Worm (Caenorhabditis elegans) whole organism, late embryonic: Measurements from ENCODE around the gene F18E9.4.
A peak's percentile ranks its signal among the peaks of the same experiment; 100 is the strongest.
"Not testable (repeated sequence)": the region's sequence is repeated elsewhere in the genome, so short reads cannot be mapped to it uniquely, and the experiment has no call there.

Experiments
- C08G9.2 ChIP-seq: sonication (generic microtip); optimal IDR thresholded peaks from 2 replicates; lab custom pipeline; 2016; ENCODE audit warnings: mild to moderate bottlenecking, missing genetic modification characterization, moderate library complexity, missing compliant biosample characterization
- C38D4.7 ChIP-seq: fragments of 200-800 bp; sonication (Bioruptor generic); optimal IDR thresholded peaks from 2 replicates; lab custom pipeline; 2018; ENCODE audit warnings: mild to moderate bottlenecking, missing genetic modification characterization, moderate library complexity, missing compliant biosample characterization
- F13H6.1 ChIP-seq: sonication (generic microtip); optimal IDR thresholded peaks from 2 replicates; lab custom pipeline; 2016; ENCODE audit warnings: missing genetic modification characterization, missing compliant biosample characterization
- K09A11.1 ChIP-seq: sonication (generic microtip); optimal IDR thresholded peaks from 2 replicates; lab custom pipeline; 2017; ENCODE audit warnings: antibody characterized with exemption, mild to moderate bottlenecking, missing genetic modification characterization, missing compliant biosample characterization; ENCODE audit not compliant: insufficient read depth
- T23F11.4 ChIP-seq: fragments of 200-800 bp; sonication (Bioruptor generic); optimal IDR thresholded peaks from 2 replicates; lab custom pipeline; 2018; ENCODE audit warnings: mild to moderate bottlenecking, missing genetic modification characterization, missing compliant biosample characterization
- Y22D7AL.16 ChIP-seq: sonication (generic microtip); optimal IDR thresholded peaks from 2 replicates; lab custom pipeline; 2016; ENCODE audit warnings: missing genetic modification characterization, missing compliant biosample characterization
- ama-1 ChIP-seq: fragments of 150-350 bp; optimal IDR thresholded peaks from 2 replicates; lab custom pipeline; 2014
- ceh-14 ChIP-seq: sonication (generic microtip); optimal IDR thresholded peaks from 2 replicates; lab custom pipeline; 2016; ENCODE audit warnings: missing genotype, missing genetic modification characterization, missing compliant biosample characterization
- ceh-18 ChIP-seq: sonication (generic microtip); optimal IDR thresholded peaks from 2 replicates; lab custom pipeline; 2016; ENCODE audit warnings: missing genetic modification characterization, missing compliant biosample characterization
- ceh-2 ChIP-seq: sonication (generic microtip); optimal IDR thresholded peaks from 2 replicates; lab custom pipeline; 2016; ENCODE audit warnings: missing genotype, missing genetic modification characterization, missing compliant biosample characterization
- ceh-30 ChIP-seq: fragments of 150-350 bp; optimal IDR thresholded peaks from 2 replicates; lab custom pipeline; 2014; ENCODE audit warnings: missing biosample characterization, missing genetic modification characterization
- ceh-31 ChIP-seq: sonication (generic microtip); optimal IDR thresholded peaks from 2 replicates; lab custom pipeline; 2016; ENCODE audit warnings: missing genetic modification characterization, missing compliant biosample characterization
- ceh-34 ChIP-seq: sonication (generic microtip); optimal IDR thresholded peaks from 2 replicates; lab custom pipeline; 2016; ENCODE audit warnings: mild to moderate bottlenecking, missing genetic modification characterization, missing compliant biosample characterization
- ceh-6 ChIP-seq: fragments of 200-800 bp; sonication (Bioruptor generic); optimal IDR thresholded peaks from 2 replicates; lab custom pipeline; 2018; ENCODE audit warnings: mild to moderate bottlenecking, missing genetic modification characterization, missing compliant biosample characterization
- dmd-4 ChIP-seq: sonication (generic microtip); optimal IDR thresholded peaks from 2 replicates; lab custom pipeline; 2016; ENCODE audit warnings: borderline replicate concordance, missing genetic modification characterization, missing compliant biosample characterization
- fax-1 ChIP-seq: sonication (generic microtip); optimal IDR thresholded peaks from 2 replicates; lab custom pipeline; 2016; ENCODE audit warnings: missing genotype, missing genetic modification characterization, missing compliant biosample characterization
- hlh-13 ChIP-seq: fragments of 200-800 bp; sonication (Bioruptor generic); optimal IDR thresholded peaks from 2 replicates; lab custom pipeline; 2018; ENCODE audit warnings: mild to moderate bottlenecking, missing genetic modification characterization, missing compliant biosample characterization
- hlh-15 ChIP-seq: sonication (generic microtip); optimal IDR thresholded peaks from 2 replicates; lab custom pipeline; 2016; ENCODE audit warnings: missing genetic modification characterization, missing compliant biosample characterization
- hlh-30 ChIP-seq: sonication (generic microtip); optimal IDR thresholded peaks from 2 replicates; lab custom pipeline; 2017; ENCODE audit warnings: antibody characterized with exemption, missing genetic modification characterization, missing compliant biosample characterization; ENCODE audit not compliant: insufficient read depth
- hlh-8 ChIP-seq: sonication (generic microtip); optimal IDR thresholded peaks from 2 replicates; lab custom pipeline; 2016; ENCODE audit warnings: missing genotype, missing genetic modification characterization, missing compliant biosample characterization
- mec-3 ChIP-seq: sonication (generic microtip); optimal IDR thresholded peaks from 2 replicates; lab custom pipeline; 2016; ENCODE audit warnings: borderline replicate concordance, missing genetic modification characterization, missing compliant biosample characterization
- nhr-11 ChIP-seq: fragments of 150-350 bp; optimal IDR thresholded peaks from 2 replicates; lab custom pipeline; 2014; ENCODE audit warnings: missing biosample characterization, missing genetic modification characterization
- nhr-232 ChIP-seq: sonication (generic microtip); optimal IDR thresholded peaks from 2 replicates; lab custom pipeline; 2016; ENCODE audit warnings: missing genetic modification characterization, missing compliant biosample characterization
- npax-4 ChIP-seq: sonication (generic microtip); optimal IDR thresholded peaks from 2 replicates; lab custom pipeline; 2016; ENCODE audit warnings: missing genetic modification characterization, missing compliant biosample characterization
- odd-2 ChIP-seq: sonication (generic microtip); optimal IDR thresholded peaks from 2 replicates; lab custom pipeline; 2017; ENCODE audit warnings: antibody characterized with exemption, mild to moderate bottlenecking, missing genetic modification characterization, missing compliant biosample characterization
- pax-1 ChIP-seq: fragments of 150-350 bp; optimal IDR thresholded peaks from 2 replicates; lab custom pipeline; 2014; ENCODE audit warnings: missing biosample characterization, missing genetic modification characterization
- pha-2 ChIP-seq: sonication (generic microtip); optimal IDR thresholded peaks from 2 replicates; lab custom pipeline; 2017; ENCODE audit warnings: mild to moderate bottlenecking, missing genetic modification characterization, missing compliant biosample characterization
- ref-2 ChIP-seq: sonication (generic microtip); optimal IDR thresholded peaks from 2 replicates; lab custom pipeline; 2016; ENCODE audit warnings: missing genetic modification characterization, missing compliant biosample characterization
- rnt-1 ChIP-seq: sonication (generic microtip); optimal IDR thresholded peaks from 2 replicates; lab custom pipeline; 2016; ENCODE audit warnings: missing genetic modification characterization, missing compliant biosample characterization
- sdc-2 ChIP-seq: sonication (generic microtip); optimal IDR thresholded peaks from 2 replicates; lab custom pipeline; 2016; ENCODE audit warnings: missing genotype, missing genetic modification characterization, missing compliant biosample characterization
- sox-4 ChIP-seq: sonication (generic microtip); optimal IDR thresholded peaks from 2 replicates; lab custom pipeline; 2017; ENCODE audit warnings: mild to moderate bottlenecking, missing genetic modification characterization, inconsistent platforms, missing compliant biosample characterization
- tbx-2 ChIP-seq: sonication (generic microtip); optimal IDR thresholded peaks from 2 replicates; lab custom pipeline; 2016; ENCODE audit warnings: missing genetic modification characterization, missing compliant biosample characterization
- tbx-7 ChIP-seq: sonication (generic microtip); optimal IDR thresholded peaks from 2 replicates; lab custom pipeline; 2016; ENCODE audit warnings: missing genotype, missing genetic modification characterization, missing compliant biosample characterization
- unc-3 ChIP-seq, 2 experiments: fragments of 200-800 bp in 1 of 2; sonication (Bioruptor generic) in 1 of 2; sonication (generic microtip) in 1 of 2; conservative IDR thresholded peaks in 1 of 2; optimal IDR thresholded peaks in 1 of 2; 2 replicates each; pipeline versions ENCODE4 v1.3.6 to Lab custom; 2016 to 2022; ENCODE audit warnings: missing compliant biosample characterization in 2 of 2, missing genetic modification characterization in 2 of 2, missing genetic modification reagents in 1 of 2
- unc-42 ChIP-seq: sonication (generic microtip); optimal IDR thresholded peaks from 2 replicates; lab custom pipeline; 2016; ENCODE audit warnings: missing genotype, missing genetic modification characterization, missing compliant biosample characterization
- unc-55 ChIP-seq: sonication (generic microtip); optimal IDR thresholded peaks from 2 replicates; lab custom pipeline; 2017; ENCODE audit warnings: missing biosample characterization, missing genetic modification reagents, missing genetic modification characterization
- unc-86 ChIP-seq: sonication (generic microtip); optimal IDR thresholded peaks from 2 replicates; lab custom pipeline; 2016; ENCODE audit warnings: missing genetic modification characterization, missing compliant biosample characterization
- zip-5 ChIP-seq: sonication (generic microtip); optimal IDR thresholded peaks from 2 replicates; lab custom pipeline; 2016; ENCODE audit warnings: missing genetic modification characterization, missing compliant biosample characterization
- ztf-16 ChIP-seq: sonication (generic microtip); optimal IDR thresholded peaks from 2 replicates; lab custom pipeline; 2017; ENCODE audit warnings: missing genetic modification characterization, missing compliant biosample characterization

F18E9.4 gene

DNA sequence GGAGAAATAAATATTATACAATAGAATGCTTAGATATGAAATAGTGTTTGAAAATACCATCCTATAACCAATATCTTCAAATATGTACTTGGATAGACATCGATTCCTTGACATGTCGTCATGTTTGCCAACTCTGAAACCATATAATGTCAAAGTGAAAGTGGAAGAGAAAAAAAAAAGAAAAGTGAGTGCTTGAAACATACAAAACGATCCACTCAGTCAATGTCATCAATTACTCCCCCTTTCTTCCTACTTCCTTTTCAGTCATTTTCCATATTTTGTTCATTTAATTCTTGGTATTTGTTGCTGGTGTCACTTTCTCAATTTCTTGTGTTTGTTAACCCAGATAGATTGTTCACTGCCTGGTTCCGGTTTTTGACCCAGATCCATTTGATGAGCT, at the start of gene F18E9.4:
Gene F18E9.4 (plus strand): TSS at position 301 of the 400 bp plus-strand sequence.
- TF ChIP-seq sox-4 (tag; lab: Kevin White, UChicago) (no peak), mec-3 (no peak), ceh-2 (tag; lab: Kevin White, UChicago) (no peak), unc-42 (tag; lab: Kevin White, UChicago) (no peak), odd-2 (tag; lab: Kevin White, UChicago) (no peak), tbx-2 (tag; lab: Kevin White, UChicago) (no peak), fax-1 (tag; lab: Kevin White, UChicago) (no peak), ama-1 (lab: Kevin White, UChicago) (no peak), hlh-15 (tag; lab: Kevin White, UChicago) (no peak)
- TF ChIP-seq, all 69 proteins: peak for 0

DNA sequence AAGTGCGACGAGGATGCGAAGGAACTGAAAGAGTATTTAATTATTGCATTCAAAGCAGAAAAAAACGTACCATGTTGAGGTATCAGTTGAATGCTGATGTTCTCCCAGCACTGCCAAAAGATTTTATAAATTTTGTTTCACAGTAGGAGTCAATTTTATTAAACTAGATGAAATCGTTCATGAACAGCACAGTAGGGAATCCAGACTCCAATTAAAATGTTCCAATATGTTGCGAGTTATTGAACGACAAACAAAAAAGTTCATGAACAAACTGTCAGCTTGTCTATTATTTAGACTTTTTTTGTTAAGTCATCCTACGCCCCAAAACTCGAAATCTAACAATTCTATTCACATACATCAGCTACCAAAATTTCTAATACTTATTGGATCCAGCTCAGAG, 45.3 kb upstream of the F18E9.4 start, which contains the start of gene nspc-1:
Gene nspc-1 (minus strand): TSS at position 101 of the 400 bp plus-strand sequence.
- not testable (repeated sequence) for TF ChIP-seq sdc-2; unc-42 (tag; lab: Kevin White, UChicago); tbx-7

ce11 chrX:8536791-8537190, 43.5 kb upstream of the F18E9.4 start, which contains the start of gene nspc-3:
Gene nspc-3, plus strand, starts transcription at chrX:8537091.
- no peak for TF ChIP-seq pax-1 (tag; lab: Kevin White, UChicago)
- no peak for TF ChIP-seq ztf-16 (tag; lab: Kevin White, UChicago)
- TF ChIP-seq ceh-34 (tag; lab: Kevin White, UChicago) = no peak
- TF ChIP-seq hlh-8 (tag; lab: Kevin White, UChicago) = no peak
- no peak for TF ChIP-seq pha-2 (tag; lab: Kevin White, UChicago)
- no peak for TF ChIP-seq hlh-13 (GFP tag; lab: Kevin White, UChicago)

DNA sequence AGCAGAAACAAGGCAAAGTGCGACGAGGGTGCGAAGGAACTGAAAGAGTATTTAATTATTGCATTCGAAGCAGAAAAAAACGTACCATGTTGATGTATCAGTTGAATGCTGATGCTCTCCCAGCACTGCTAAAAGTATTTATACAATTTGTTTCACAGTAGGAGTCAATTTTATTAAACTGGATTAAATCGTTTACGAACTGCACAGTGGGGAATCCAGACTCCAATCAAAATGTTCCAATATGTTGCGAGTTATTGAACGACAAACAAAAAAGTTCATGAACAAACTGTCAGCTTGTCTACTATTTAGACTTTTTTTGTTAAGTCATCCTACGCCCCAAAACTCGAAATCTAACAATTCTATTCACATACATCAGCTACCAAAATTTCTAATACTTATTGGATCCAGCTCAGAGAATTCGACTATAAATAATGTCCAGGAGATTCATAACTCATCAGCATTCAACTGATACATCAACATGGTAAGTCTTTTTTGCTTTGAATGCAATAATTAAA, 42.0 kb upstream of the F18E9.4 start, which contains the start of the genes nspc-4 and nspc-5:
Gene nspc-4 (minus strand): TSS at position 101 of the 515 bp plus-strand sequence.
Gene nspc-5 (plus strand): TSS at position 465 of the 515 bp plus-strand sequence.
- not testable (repeated sequence) for TF ChIP-seq npax-4, pha-2, Y22D7AL.16 (tag; lab: Kevin White, UChicago)

DNA sequence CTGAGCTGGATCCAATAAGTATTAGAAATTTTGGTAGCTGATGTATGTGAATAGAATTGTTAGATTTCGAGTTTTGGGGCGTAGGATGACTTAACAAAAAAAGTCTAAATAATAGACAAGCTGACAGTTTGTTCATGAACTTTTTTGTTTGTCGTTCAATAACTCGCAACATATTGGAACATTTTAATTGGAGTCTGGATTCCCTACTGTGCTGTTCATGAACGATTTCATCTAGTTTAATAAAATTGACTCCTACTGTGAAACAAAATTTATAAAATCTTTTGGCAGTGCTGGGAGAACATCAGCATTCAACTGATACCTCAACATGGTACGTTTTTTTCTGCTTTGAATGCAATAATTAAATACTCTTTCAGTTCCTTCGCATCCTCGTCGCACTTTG, 38.8 kb upstream of the F18E9.4 start, which contains the start of gene nspc-7:
Gene nspc-7 (plus strand): TSS at position 301 of the 400 bp plus-strand sequence.
- not testable (repeated sequence) for TF ChIP-seq unc-42, zip-5, rnt-1 (tag; lab: Kevin White, UChicago)

DNA sequence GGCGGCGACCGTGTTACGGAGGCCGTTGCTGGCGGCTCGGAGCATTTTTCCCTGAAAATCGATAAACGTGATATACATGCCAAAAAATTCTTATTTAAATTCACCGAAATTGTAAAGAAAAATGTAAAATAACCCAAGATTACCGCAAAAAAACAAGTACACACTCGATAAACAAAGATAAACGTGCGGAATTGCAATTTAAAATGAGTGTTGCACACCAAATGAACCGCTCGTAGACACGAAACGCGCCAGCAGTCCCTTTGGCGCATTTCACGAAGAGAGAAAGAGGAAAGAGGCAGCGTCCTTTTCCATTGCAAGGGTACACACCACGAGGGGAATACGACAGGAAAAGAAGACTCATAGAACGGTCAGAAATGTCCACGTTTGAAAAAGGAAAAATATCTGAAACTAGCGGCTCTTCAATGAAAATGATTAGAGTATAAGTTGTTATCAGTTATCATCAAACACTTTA, 34.3 kb upstream of the F18E9.4 start, which contains the start of gene sdha-1:
Gene sdha-1 (minus strand): TSS at position 51 of the 472 bp plus-strand sequence.
- TF ChIP-seq odd-2 (tag; lab: Kevin White, UChicago) (no peak), T23F11.4 (GFP tag; lab: Kevin White, UChicago) (no peak), F13H6.1 (no peak), nhr-11 (tag; lab: Kevin White, UChicago) (no peak), C08G9.2 (tag; lab: Kevin White, UChicago) (no peak), unc-55 (GFP tag; lab: Kevin White, UChicago) (no peak), nhr-232 (tag; lab: Kevin White, UChicago) (no peak), zip-5 (tag; lab: Kevin White, UChicago) (no peak), ceh-6 (GFP tag; lab: Kevin White, UChicago) (no peak), ceh-30 (tag; lab: Kevin White, UChicago) (peak; percentile 32), hlh-30 (tag; lab: Kevin White, UChicago) (peak; percentile 61), ceh-14 (tag; lab: Kevin White, UChicago) (peak; percentile 8), sox-4 (tag; lab: Kevin White, UChicago) (no peak), unc-3 (GFP tag; conservative IDR thresholded peaks at IDR 0.05; lab: Robert Waterston, UW) (no peak), unc-3 (tag; optimal IDR thresholded peaks at IDR 0.05; lab: Kevin White, UChicago) (no peak), ceh-31 (tag; lab: Kevin White, UChicago) (peak; percentile 76), K09A11.1 (tag; lab: Kevin White, UChicago) (no peak), ceh-18 (tag; lab: Kevin White, UChicago) (peak; percentile 25), unc-86 (tag; lab: Kevin White, UChicago) (no peak), C38D4.7 (no peak), ceh-2 (tag; lab: Kevin White, UChicago) (no peak), ceh-34 (tag; lab: Kevin White, UChicago) (peak; percentile 41), dmd-4 (tag; lab: Kevin White, UChicago) (no peak), ref-2 (tag; lab: Kevin White, UChicago) (peak; percentile 22), rnt-1 (tag; lab: Kevin White, UChicago) (peak; percentile 23), fax-1 (tag; lab: Kevin White, UChicago) (no peak)
